Fruit fly (Drosophila melanogaster) S2 (cell line): ENCODE results near the gene Cox10.

Experiments
- CG8478 ChIP-seq: fragments of >200 bp; optimal IDR thresholded peaks from 2 replicates; lab custom pipeline; 2018
- CTCF ChIP-seq, 2 experiments: fragments of >200 bp; optimal IDR thresholded peaks; 2 replicates each; lab custom pipeline; 2018

dm6 chr2L:10321612-10322011, 9.7 kb upstream of the Cox10 start:
- TF ChIP-seq CTCF (optimal IDR thresholded peaks at IDR 0.05; lab: Kevin White, UChicago) = no peak
- no peak for TF ChIP-seq CG8478 (lab: Kevin White, UChicago)
